Worm (Caenorhabditis elegans) whole organism, L1 larva: Measurements from ENCODE around the gene srr-10.

Source experiments
- C16A3.4 ChIP-seq: fragments of 150-350 bp; optimal IDR thresholded peaks from 2 replicates; lab custom pipeline; 2014; ENCODE audit warnings: missing biosample characterization, missing genetic modification characterization
- C34B4.2 ChIP-seq: sonication (generic microtip); optimal IDR thresholded peaks from 2 replicates; lab custom pipeline; 2017; ENCODE audit warnings: mild to moderate bottlenecking, missing genetic modification characterization, missing compliant biosample characterization
- F16B12.6 ChIP-seq: fragments of 150-350 bp; optimal IDR thresholded peaks from 2 replicates; lab custom pipeline; 2014; ENCODE audit warnings: missing biosample characterization, missing genetic modification characterization
- Y116A8C.19 ChIP-seq: sonication (generic microtip); optimal IDR thresholded peaks from 2 replicates; lab custom pipeline; 2016; ENCODE audit warnings: missing compliant biosample characterization, missing genetic modification characterization, borderline replicate concordance
- aha-1 ChIP-seq: fragments of 150-350 bp; optimal IDR thresholded peaks from 2 replicates; lab custom pipeline; 2014; ENCODE audit warnings: missing biosample characterization, missing genetic modification characterization
- alr-1 ChIP-seq: fragments of 200-800 bp; sonication (Bioruptor generic); optimal IDR thresholded peaks from 2 replicates; lab custom pipeline; 2018; ENCODE audit warnings: borderline replicate concordance, mild to moderate bottlenecking, missing genetic modification characterization, missing compliant biosample characterization
- ama-1 ChIP-seq: fragments of 150-350 bp; optimal IDR thresholded peaks from 2 replicates; lab custom pipeline; 2014
- ceh-63 ChIP-seq: fragments of 200-800 bp; sonication (Bioruptor generic); optimal IDR thresholded peaks from 2 replicates; lab custom pipeline; 2018; ENCODE audit warnings: mild to moderate bottlenecking, missing genetic modification characterization, missing compliant biosample characterization
- ceh-8 ChIP-seq: fragments of 200-800 bp; sonication (Bioruptor generic); optimal IDR thresholded peaks from 2 replicates; lab custom pipeline; 2018; ENCODE audit warnings: mild to moderate bottlenecking, missing genetic modification characterization, moderate library complexity, missing compliant biosample characterization
- ceh-82 ChIP-seq, 3 experiments: fragments of 150-350 bp in 1 of 3; sonication (generic microtip) in 2 of 3; optimal IDR thresholded peaks; 2 replicates each; lab custom pipeline; 2014 to 2017; ENCODE audit warnings: missing biosample characterization in 3 of 3, missing genetic modification characterization in 3 of 3
- ceh-90 ChIP-seq: sonication (generic microtip); optimal IDR thresholded peaks from 2 replicates; lab custom pipeline; 2016; ENCODE audit warnings: missing genetic modification characterization, missing compliant biosample characterization
- efl-1 ChIP-seq, 4 experiments: fragments of 150-350 bp; optimal IDR thresholded peaks in 3 of 4; peaks in 1 of 4; 1 replicate in 1 of 4; 2 replicates in 3 of 4; lab custom pipeline; 2014; ENCODE audit warnings: missing biosample characterization in 2 of 4, missing genetic modification characterization in 2 of 4, missing genetic modification reagents in 2 of 4
- egl-13 ChIP-seq: sonication (generic microtip); optimal IDR thresholded peaks from 2 replicates; lab custom pipeline; 2016; ENCODE audit warnings: missing genotype, missing genetic modification reagents, missing genetic modification characterization, missing compliant biosample characterization
- egl-27 ChIP-seq, 2 experiments: fragments of 150-350 bp in 1 of 2; sonication (generic microtip); optimal IDR thresholded peaks; 3 replicates each; lab custom pipeline; 2017 to 2018; ENCODE audit warnings: missing biosample characterization in 2 of 2, missing genetic modification characterization in 2 of 2, missing genetic modification reagents in 2 of 2
- elt-2 ChIP-seq: sonication (generic microtip); optimal IDR thresholded peaks from 2 replicates; lab custom pipeline; 2016; ENCODE audit warnings: missing genetic modification characterization, mild to moderate bottlenecking, inconsistent platforms, missing compliant biosample characterization, missing genetic modification reagents
- elt-3 ChIP-seq, 6 experiments: fragments of 150-350 bp in 1 of 6; sonication (generic microtip); optimal IDR thresholded peaks; 2 replicates each; lab custom pipeline; 2017 to 2018; ENCODE audit warnings: missing biosample characterization in 6 of 6, missing genetic modification characterization in 6 of 6, inconsistent platforms in 1 of 6
- ets-5 ChIP-seq: fragments of 200-800 bp; sonication (Bioruptor generic); IDR thresholded peaks from 2 replicates; pipeline ENCODE4 v1.3.6; 2022; ENCODE audit warnings: missing genetic modification characterization, missing compliant biosample characterization
- fkh-10 ChIP-seq: sonication (generic microtip); optimal IDR thresholded peaks from 2 replicates; lab custom pipeline; 2017; ENCODE audit warnings: missing biosample characterization, missing genetic modification reagents, missing genetic modification characterization
- fkh-4 ChIP-seq: sonication (generic microtip); optimal IDR thresholded peaks from 2 replicates; lab custom pipeline; 2016; ENCODE audit warnings: missing compliant biosample characterization, missing genetic modification characterization, borderline replicate concordance
- fkh-8 ChIP-seq: sonication (generic microtip); optimal IDR thresholded peaks from 2 replicates; lab custom pipeline; 2016; ENCODE audit warnings: mild to moderate bottlenecking, missing genetic modification characterization, missing compliant biosample characterization
- fos-1 ChIP-seq: fragments of 150-350 bp; optimal IDR thresholded peaks from 2 replicates; lab custom pipeline; 2014; ENCODE audit warnings: missing biosample characterization, missing genetic modification characterization
- grh-1 ChIP-seq: fragments of 200-800 bp; sonication (Bioruptor generic); IDR thresholded peaks from 2 replicates; pipeline ENCODE4 v1.3.6; 2022; ENCODE audit warnings: missing genetic modification reagents, missing genetic modification characterization, missing compliant biosample characterization
- hlh-17 ChIP-seq: fragments of 200-800 bp; sonication (Bioruptor generic); optimal IDR thresholded peaks from 2 replicates; lab custom pipeline; 2018; ENCODE audit warnings: missing genetic modification characterization, mild to moderate bottlenecking, missing compliant biosample characterization, moderate library complexity, borderline replicate concordance
- hpl-2 ChIP-seq: fragments of 150-350 bp; optimal IDR thresholded peaks from 2 replicates; lab custom pipeline; 2014; ENCODE audit warnings: missing biosample characterization, missing genetic modification reagents, missing genetic modification characterization
- jun-1 ChIP-seq: fragments of 150-350 bp; optimal IDR thresholded peaks from 2 replicates; lab custom pipeline; 2014; ENCODE audit warnings: missing biosample characterization, missing genetic modification reagents, missing genetic modification characterization
- lin-14 ChIP-seq: fragments of 200-800 bp; sonication (Bioruptor generic); optimal IDR thresholded peaks from 2 replicates; lab custom pipeline; 2018; ENCODE audit warnings: mild to moderate bottlenecking, missing genetic modification characterization, moderate library complexity, missing compliant biosample characterization
- lin-15B ChIP-seq: fragments of 150-350 bp; sonication (generic microtip); optimal IDR thresholded peaks from 3 replicates; lab custom pipeline; 2014; ENCODE audit warnings: missing biosample characterization, missing genetic modification characterization
- lin-39 ChIP-seq: fragments of 150-350 bp; optimal IDR thresholded peaks from 2 replicates; lab custom pipeline; 2014; ENCODE audit warnings: missing biosample characterization, missing genetic modification reagents, missing genetic modification characterization
- mab-9 ChIP-seq: fragments of 200-800 bp; sonication (Bioruptor generic); IDR thresholded peaks from 2 replicates; pipeline ENCODE4 v1.3.6; 2022; ENCODE audit warnings: missing genetic modification reagents, missing genetic modification characterization, missing compliant biosample characterization
- mdl-1 ChIP-seq, 2 experiments: fragments of 150-350 bp; optimal IDR thresholded peaks; 2 replicates each; lab custom pipeline; 2014 to 2017; ENCODE audit warnings: missing biosample characterization in 2 of 2, missing genetic modification characterization in 2 of 2, inconsistent platforms in 1 of 2
- mef-2 ChIP-seq: fragments of 150-350 bp; optimal IDR thresholded peaks from 2 replicates; lab custom pipeline; 2014; ENCODE audit warnings: missing biosample characterization, missing genetic modification characterization
- mep-1 ChIP-seq: fragments of 150-350 bp; optimal IDR thresholded peaks from 2 replicates; lab custom pipeline; 2014; ENCODE audit warnings: missing biosample characterization, missing genetic modification characterization
- nhr-11 ChIP-seq: fragments of 150-350 bp; optimal IDR thresholded peaks from 2 replicates; lab custom pipeline; 2014; ENCODE audit warnings: missing biosample characterization, missing genetic modification characterization
- nhr-12 ChIP-seq: sonication (generic microtip); optimal IDR thresholded peaks from 2 replicates; lab custom pipeline; 2017; ENCODE audit warnings: missing biosample characterization, missing genetic modification characterization
- nhr-20 ChIP-seq: sonication (generic microtip); optimal IDR thresholded peaks from 2 replicates; lab custom pipeline; 2016; ENCODE audit warnings: mild to moderate bottlenecking, missing genetic modification characterization, missing compliant biosample characterization
- nhr-71 ChIP-seq: sonication (generic microtip); optimal IDR thresholded peaks from 2 replicates; lab custom pipeline; 2016; ENCODE audit warnings: mild to moderate bottlenecking, missing genetic modification characterization, moderate library complexity, missing compliant biosample characterization
- nhr-76 ChIP-seq: sonication (generic microtip); optimal IDR thresholded peaks from 2 replicates; lab custom pipeline; 2017; ENCODE audit warnings: missing biosample characterization, missing genetic modification characterization
- nhr-84 ChIP-seq: sonication (generic microtip); optimal IDR thresholded peaks from 2 replicates; lab custom pipeline; 2017; ENCODE audit warnings: missing biosample characterization, missing genetic modification characterization
- nhr-85 ChIP-seq: sonication (generic microtip); peaks from one replicate; lab custom pipeline; 2016; ENCODE audit warnings: missing genetic modification characterization, inconsistent platforms, missing compliant biosample characterization
- nhr-90 ChIP-seq: sonication (generic microtip); optimal IDR thresholded peaks from 2 replicates; lab custom pipeline; 2016; ENCODE audit warnings: mild to moderate bottlenecking, missing genetic modification characterization, missing compliant biosample characterization; ENCODE audit not compliant: poor library complexity
- sox-4 ChIP-seq: sonication (generic microtip); optimal IDR thresholded peaks from 2 replicates; lab custom pipeline; 2016; ENCODE audit warnings: missing genetic modification characterization, missing compliant biosample characterization
- sup-37 ChIP-seq: fragments of 200-800 bp; sonication (Bioruptor generic); optimal IDR thresholded peaks from 2 replicates; lab custom pipeline; 2018; ENCODE audit warnings: mild to moderate bottlenecking, missing genetic modification characterization, missing compliant biosample characterization
- swsn-7 ChIP-seq: sonication (generic microtip); optimal IDR thresholded peaks from 2 replicates; lab custom pipeline; 2016; ENCODE audit warnings: missing genetic modification characterization, missing compliant biosample characterization
- tbx-2 ChIP-seq: sonication (generic microtip); optimal IDR thresholded peaks from 2 replicates; lab custom pipeline; 2016; ENCODE audit warnings: missing genetic modification characterization, missing compliant biosample characterization
- unc-130 ChIP-seq: fragments of 150-350 bp; optimal IDR thresholded peaks from 2 replicates; lab custom pipeline; 2017; ENCODE audit warnings: missing biosample characterization, missing genetic modification characterization, inconsistent platforms
- unc-62 ChIP-seq: fragments of 150-350 bp; optimal IDR thresholded peaks from 2 replicates; lab custom pipeline; 2014; ENCODE audit warnings: missing biosample characterization, missing genetic modification reagents, missing genetic modification characterization
- unc-98 ChIP-seq: fragments of 200-800 bp; sonication (Bioruptor generic); IDR thresholded peaks from 2 replicates; pipeline ENCODE4 v1.3.6; 2022; ENCODE audit warnings: missing genetic modification characterization, missing compliant biosample characterization
- vab-15 ChIP-seq: sonication (generic microtip); optimal IDR thresholded peaks from 2 replicates; lab custom pipeline; 2017; ENCODE audit warnings: missing genotype, mild to moderate bottlenecking, missing genetic modification characterization, missing compliant biosample characterization
- xbp-1 ChIP-seq: sonication (generic microtip); optimal IDR thresholded peaks from 2 replicates; lab custom pipeline; 2016; ENCODE audit warnings: missing genetic modification characterization, missing compliant biosample characterization
- zag-1 ChIP-seq: fragments of 150-350 bp; optimal IDR thresholded peaks from 2 replicates; lab custom pipeline; 2014; ENCODE audit warnings: missing biosample characterization, missing genetic modification characterization
- zip-4 ChIP-seq: fragments of 200-800 bp; sonication (Bioruptor generic); optimal IDR thresholded peaks from 2 replicates; lab custom pipeline; 2018; ENCODE audit warnings: mild to moderate bottlenecking, missing genetic modification characterization, moderate library complexity, missing compliant biosample characterization
- ztf-11 ChIP-seq, 2 experiments: sonication (generic microtip); optimal IDR thresholded peaks; 2 replicates each; lab custom pipeline; 2016 to 2017; ENCODE audit warnings: missing genetic modification characterization in 2 of 2, missing biosample characterization in 1 of 2, missing compliant biosample characterization in 1 of 2
- ztf-4 ChIP-seq: fragments of 150-350 bp; optimal IDR thresholded peaks from 2 replicates; lab custom pipeline; 2014; ENCODE audit warnings: missing biosample characterization, missing genetic modification characterization

Gene srr-10

DNA sequence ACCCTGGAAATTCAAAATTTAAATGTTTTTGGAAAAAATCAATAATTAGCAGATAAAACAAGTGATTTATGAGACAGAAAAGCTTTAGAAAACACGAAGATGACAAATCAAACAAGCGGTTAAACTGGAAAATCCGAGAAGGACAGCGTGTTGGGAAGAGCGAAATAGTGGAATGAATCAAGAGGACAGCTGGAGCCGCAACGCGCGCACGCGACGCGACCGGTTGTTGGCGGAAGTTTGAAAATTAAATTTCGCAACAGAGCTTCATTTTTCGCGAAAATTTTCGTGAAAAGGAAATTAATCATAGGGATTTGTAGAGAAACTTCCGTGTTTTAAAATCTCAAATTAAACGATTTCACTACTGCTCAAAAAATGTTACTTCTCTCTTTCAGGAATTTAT, 510 bp upstream of the srr-10 start, which contains the start of gene clic-1:
TSS of gene clic-1 (minus strand) at position 3 of the 400 bp plus-strand sequence.
- TF ChIP-seq sup-37 (GFP tag; lab: Kevin White, UChicago), result no peak
- TF ChIP-seq fkh-10 (GFP tag; lab: Kevin White, UChicago), result peak; percentile 3
- TF ChIP-seq nhr-85, result peak; percentile 80
- peak; percentile 35 to 85 (median 62) for TF ChIP-seq ceh-82 (tag; optimal IDR thresholded peaks at IDR 0.05; lab: Kevin White, UChicago)
- TF ChIP-seq jun-1 (tag; lab: Kevin White, UChicago), result peak; percentile 63
- no peak for TF ChIP-seq egl-27 (tag; optimal IDR thresholded peaks at IDR 0.05; lab: Kevin White, UChicago)
- TF ChIP-seq hlh-17, result no peak
- no peak for TF ChIP-seq mab-9
- no peak for TF ChIP-seq ceh-63 (GFP tag; lab: Kevin White, UChicago)
- peak; percentile 58 for TF ChIP-seq fos-1 (tag; lab: Kevin White, UChicago)
- TF ChIP-seq egl-13, result no peak
- no peak for TF ChIP-seq ama-1
- TF ChIP-seq tbx-2, result peak; percentile 65
- TF ChIP-seq nhr-84 (tag; lab: Kevin White, UChicago), result no peak
- no peak for TF ChIP-seq grh-1 (GFP tag; lab: Robert Waterston, UW)
- TF ChIP-seq ceh-8 (GFP tag; lab: Kevin White, UChicago), result no peak
- TF ChIP-seq ceh-90 (tag; lab: Kevin White, UChicago), result no peak
- no peak for TF ChIP-seq lin-39 (tag; lab: Kevin White, UChicago)
- TF ChIP-seq F16B12.6 (tag; lab: Kevin White, UChicago), result peak; percentile 5
- TF ChIP-seq zag-1 (tag; lab: Kevin White, UChicago), result no peak
- TF ChIP-seq unc-98, result no peak
- peak; percentile 83 to 96 for TF ChIP-seq efl-1 (optimal IDR thresholded peaks at IDR 0.05; lab: Kevin White, UChicago)
- peak; percentile 96 to 99 for TF ChIP-seq efl-1 (GFP tag; optimal IDR thresholded peaks at IDR 0.05 in 1 of 2; lab: Kevin White, UChicago)
- TF ChIP-seq nhr-20 (tag; lab: Kevin White, UChicago), result peak; percentile 57
- no peak for TF ChIP-seq elt-2
- TF ChIP-seq mdl-1 (tag; optimal IDR thresholded peaks at IDR 0.05; lab: Kevin White, UChicago), result peak in 1 of 2 experiments; percentile 67
- TF ChIP-seq nhr-71 (tag; lab: Kevin White, UChicago), result peak; percentile 78
- no peak for TF ChIP-seq unc-62 (GFP tag; lab: Kevin White, UChicago)
- TF ChIP-seq hpl-2, result no peak
- TF ChIP-seq xbp-1 (tag; lab: Kevin White, UChicago), result peak; percentile 70
- peak; percentile 62 for TF ChIP-seq swsn-7 (tag; lab: Kevin White, UChicago)
- no peak for TF ChIP-seq vab-15 (tag; lab: Kevin White, UChicago)
- no peak for TF ChIP-seq C34B4.2 (tag; lab: Kevin White, UChicago)
- no peak for TF ChIP-seq aha-1 (tag; lab: Kevin White, UChicago)
- peak; percentile 70 for TF ChIP-seq lin-14 (GFP tag; lab: Kevin White, UChicago)
- TF ChIP-seq fkh-8 (tag; lab: Kevin White, UChicago), result peak; percentile 52
- peak in 2 of 6 experiments; percentile 15 to 59 for TF ChIP-seq elt-3 (tag; optimal IDR thresholded peaks at IDR 0.05; lab: Kevin White, UChicago)
- peak; percentile 65 for TF ChIP-seq zip-4 (GFP tag; lab: Kevin White, UChicago)
- TF ChIP-seq alr-1 (tag; lab: Kevin White, UChicago), result no peak
- no peak for TF ChIP-seq nhr-12 (tag; lab: Kevin White, UChicago)
- no peak for TF ChIP-seq Y116A8C.19 (tag; lab: Kevin White, UChicago)
- peak; percentile 4 for TF ChIP-seq nhr-11 (tag; lab: Kevin White, UChicago)
- TF ChIP-seq nhr-90 (tag; lab: Kevin White, UChicago), result no peak
- no peak for TF ChIP-seq ztf-4 (tag; lab: Kevin White, UChicago)
- TF ChIP-seq sox-4, result no peak
- TF ChIP-seq lin-15B (tag; lab: Kevin White, UChicago), result peak; percentile 43
- TF ChIP-seq mef-2 (tag; lab: Kevin White, UChicago), result no peak
- TF ChIP-seq nhr-76 (tag; lab: Kevin White, UChicago), result no peak
- no peak for TF ChIP-seq ztf-11 (tag; optimal IDR thresholded peaks at IDR 0.05; lab: Kevin White, UChicago)
- peak; percentile 64 for TF ChIP-seq C16A3.4 (tag; lab: Kevin White, UChicago)
- TF ChIP-seq ets-5 (GFP tag; lab: Robert Waterston, UW), result no peak
- no peak for TF ChIP-seq mep-1 (tag; lab: Kevin White, UChicago)
- TF ChIP-seq fkh-4 (tag; lab: Kevin White, UChicago), result no peak
- peak; percentile 13 for TF ChIP-seq unc-130 (tag; lab: Kevin White, UChicago)
